Worm (Caenorhabditis elegans) whole organism, L3 larva: Measurements from ENCODE around the gene Y49F6C.2.

ENCODE experiments used
- daf-12 ChIP-seq: fragments of 150-350 bp; optimal IDR thresholded peaks from 2 replicates; lab custom pipeline; 2014; ENCODE audit warnings: missing biosample characterization, missing genetic modification reagents, missing genetic modification characterization
- elt-3 ChIP-seq, 3 experiments: fragments of 150-350 bp in 1 of 3; sonication (generic microtip) in 2 of 3; optimal IDR thresholded peaks; 2 replicates in 2 of 3; 4 replicates in 1 of 3; lab custom pipeline; 2014 to 2017; ENCODE audit warnings: missing biosample characterization in 3 of 3, missing genetic modification characterization in 3 of 3
- lin-15B ChIP-seq: fragments of 150-350 bp; optimal IDR thresholded peaks from 2 replicates; lab custom pipeline; 2014; ENCODE audit warnings: missing biosample characterization, missing genetic modification characterization
- nhr-76 ChIP-seq: fragments of 150-350 bp; sonication (generic microtip); optimal IDR thresholded peaks from 5 replicates; lab custom pipeline; 2014; ENCODE audit warnings: missing biosample characterization, missing genetic modification characterization
- ztf-4 ChIP-seq: fragments of 150-350 bp; optimal IDR thresholded peaks from 2 replicates; lab custom pipeline; 2014; ENCODE audit warnings: missing biosample characterization, missing genetic modification characterization

- no peak for TF ChIP-seq daf-12 (tag; lab: Kevin White, UChicago)
- no peak for TF ChIP-seq ztf-4 (tag; lab: Kevin White, UChicago)
- no peak for TF ChIP-seq lin-15B
- no peak for TF ChIP-seq nhr-76 (tag; lab: Kevin White, UChicago)
- TF ChIP-seq elt-3 (tag; optimal IDR thresholded peaks at IDR 0.05; lab: Kevin White, UChicago): no peak
These were observed 8.3 kb upstream of the Y49F6C.2 start, which contains the start of gene Y49F6C.8 for ce11 chrII:3370061-3370460.
